Fruit fly (Drosophila melanogaster): ENCODE measurements around the gene CG43394.
A peak's percentile ranks its signal among the peaks of the same experiment; 100 is the strongest.

Gene CG43394

dm6 chr2L:8146994-8147661 is 1.6 kb downstream of the CG43394 start, which contains the start of gene CG31606:
Gene CG31606, plus strand, starts transcription at chr2L:8147611.
- TF ChIP-seq Eip78C (GFP tag) (peak; percentile 47), CG10669 (GFP tag; optimal IDR thresholded peaks at IDR 0.05) (no peak), CG6276 (GFP tag; optimal IDR thresholded peaks at IDR 0.05) (peak; percentile 46), Hr4 (GFP tag; optimal IDR thresholded peaks at IDR 0.05) (peak; percentile 32), Sox14 (GFP tag; optimal IDR thresholded peaks at IDR 0.05) (peak; percentile 6), esn (GFP tag; optimal IDR thresholded peaks at IDR 0.05) (no peak), CG32006 (GFP tag; optimal IDR thresholded peaks at IDR 0.05) (peak; percentile 56)

- TF ChIP-seq CG3032 (tag; optimal IDR thresholded peaks at IDR 0.05) (no peak), Blimp-1 (GFP tag; optimal IDR thresholded peaks at IDR 0.05) (peak; percentile 91), CG31627 (GFP tag; optimal IDR thresholded peaks at IDR 0.05) (no peak), CG9139 (GFP tag; optimal IDR thresholded peaks at IDR 0.05) (peak; percentile 39), lz (GFP tag; optimal IDR thresholded peaks at IDR 0.05) (no peak), CG11294 (GFP tag; IDR thresholded peaks at IDR 0.05) (no peak), ss (GFP tag; optimal IDR thresholded peaks at IDR 0.05) (peak; percentile 44 to 59), CG15336 (GFP tag; IDR thresholded peaks at IDR 0.05) (peak; percentile 8; the same call in 1 of the 2 replicates), CG8119 (GFP tag; IDR thresholded peaks at IDR 0.05) (no peak), Eip75B (GFP tag; optimal IDR thresholded peaks at IDR 0.05) (no peak), Sox15 (GFP tag; optimal IDR thresholded peaks at IDR 0.05) (no peak), net (GFP tag; optimal IDR thresholded peaks at IDR 0.05) (peak; percentile 29), dsx (GFP tag; optimal IDR thresholded peaks at IDR 0.05; ENCODE audit: poor library complexity, severe bottlenecking) (peak; percentile 17), spab (GFP tag; optimal IDR thresholded peaks at IDR 0.05) (no peak), Smox (GFP tag; optimal IDR thresholded peaks at IDR 0.05) (no peak), CG8319 (GFP tag; optimal IDR thresholded peaks at IDR 0.05) (no peak), vri (GFP tag; optimal IDR thresholded peaks at IDR 0.05) (peak; percentile 36), CG6854 (GFP tag; optimal IDR thresholded peaks at IDR 0.05) (peak; percentile 40), CG6163 (GFP tag; IDR thresholded peaks at IDR 0.05) (peak; percentile 48; the same call in 2 of the 3 replicates), CG34406 (GFP tag; optimal IDR thresholded peaks at IDR 0.05) (no peak), topi (GFP tag; optimal IDR thresholded peaks at IDR 0.05) (no peak), Eip78C (GFP tag) (peak; percentile 29)
Measured at dm6 chr2L:8148514-8149085, 3.0 kb downstream of the CG43394 start.

DNA sequence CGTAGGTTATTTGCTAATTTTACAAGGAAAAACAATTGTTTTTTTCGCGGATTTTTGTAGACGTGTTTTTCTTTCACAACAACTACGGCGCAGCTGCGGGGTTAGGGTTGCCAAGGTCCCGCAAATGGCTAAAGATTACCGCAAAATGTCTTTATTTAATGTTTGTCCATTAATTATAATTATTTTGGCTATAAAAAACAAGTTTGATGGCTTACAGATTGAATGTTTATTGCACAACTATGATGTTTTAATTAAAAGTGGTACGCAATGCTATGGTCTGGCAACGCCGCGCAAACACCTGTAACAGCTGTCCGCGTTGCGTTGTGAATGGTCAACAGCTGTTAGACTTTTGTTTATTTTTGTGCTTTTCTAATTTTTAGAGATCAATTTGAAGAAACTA is 11.1 kb downstream of the CG43394 start:
- TF ChIP-seq CG8119 (GFP tag; IDR thresholded peaks at IDR 0.05) = peak; percentile 27; the same call in 1 of the 3 replicates
- TF ChIP-seq Ets96B (tag; optimal IDR thresholded peaks at IDR 0.05) = peak; percentile 47
- TF ChIP-seq Hr39 (GFP tag; optimal IDR thresholded peaks at IDR 0.05) = peak; percentile 71
- no peak for TF ChIP-seq CG9139 (GFP tag; optimal IDR thresholded peaks at IDR 0.05)
- peak; percentile 27 for TF ChIP-seq CG6792 (GFP tag; optimal IDR thresholded peaks at IDR 0.05)
- no peak for TF ChIP-seq Hr38 (GFP tag; optimal IDR thresholded peaks at IDR 0.05)
- TF ChIP-seq ss (GFP tag; optimal IDR thresholded peaks at IDR 0.05) = peak in 1 of 2 experiments; percentile 26
- TF ChIP-seq CG16779 (tag; optimal IDR thresholded peaks at IDR 0.05) = no peak
- peak; percentile 72 for TF ChIP-seq CG3032 (tag; optimal IDR thresholded peaks at IDR 0.05)
- peak; percentile 36 for TF ChIP-seq CG11762 (GFP tag; optimal IDR thresholded peaks at IDR 0.05; ENCODE audit: insufficient read depth)
- no peak for TF ChIP-seq Blimp-1 (GFP tag; optimal IDR thresholded peaks at IDR 0.05)
- peak; percentile 32 for TF ChIP-seq CG4318 (GFP tag; optimal IDR thresholded peaks at IDR 0.05)
- peak; percentile 48 for TF ChIP-seq Ets21C (GFP tag; optimal IDR thresholded peaks at IDR 0.05)
- TF ChIP-seq CG1621 (tag; optimal IDR thresholded peaks at IDR 0.05) = peak; percentile 37
- TF ChIP-seq CG3919 (GFP tag; optimal IDR thresholded peaks at IDR 0.05) = peak; percentile 76
- TF ChIP-seq CG7368 (GFP tag; optimal IDR thresholded peaks at IDR 0.05) = peak; percentile 55
- no peak for TF ChIP-seq Smox (GFP tag; optimal IDR thresholded peaks at IDR 0.05)
- peak in 1 of 2 experiments; percentile 4 for TF ChIP-seq salr (GFP tag; optimal IDR thresholded peaks at IDR 0.05)
- TF ChIP-seq pdm3 (GFP tag; optimal IDR thresholded peaks at IDR 0.05) = peak; percentile 78
- no peak for TF ChIP-seq fd85E (GFP tag; optimal IDR thresholded peaks at IDR 0.05)
- TF ChIP-seq vri (GFP tag; optimal IDR thresholded peaks at IDR 0.05) = peak; percentile 55
- TF ChIP-seq Sox102F (GFP tag; optimal IDR thresholded peaks at IDR 0.05) = peak; percentile 63
- TF ChIP-seq svp (GFP tag) = peak; percentile 73
- TF ChIP-seq CG8319 (GFP tag; optimal IDR thresholded peaks at IDR 0.05) = peak; percentile 45
- TF ChIP-seq CG32006 (GFP tag; optimal IDR thresholded peaks at IDR 0.05) = peak; percentile 65
- TF ChIP-seq cyc (GFP tag; optimal IDR thresholded peaks at IDR 0.05) = peak; percentile 74
- peak; percentile 72 for TF ChIP-seq CG31627 (GFP tag; optimal IDR thresholded peaks at IDR 0.05)
- peak; percentile 53 for TF ChIP-seq dsx (GFP tag; optimal IDR thresholded peaks at IDR 0.05; ENCODE audit: poor library complexity, severe bottlenecking)

All from whole organism, prepupa.